Worm (Caenorhabditis elegans): ENCODE measurements around the gene F57A10.2.

- TF ChIP-seq npax-4 (tag; optimal IDR thresholded peaks at IDR 0.05) (no peak), pha-4 (tag; optimal IDR thresholded peaks at IDR 0.05) (no peak), ama-1 (optimal IDR thresholded peaks at IDR 0.05) (no peak), fax-1 (tag; optimal IDR thresholded peaks at IDR 0.05) (no peak), K02D7.2 (tag; optimal IDR thresholded peaks at IDR 0.05) (no peak), fkh-10 (GFP tag; optimal IDR thresholded peaks at IDR 0.05) (no peak), elt-2 (tag; optimal IDR thresholded peaks at IDR 0.05) (no peak), tbx-2 (tag; optimal IDR thresholded peaks at IDR 0.05) (no peak), ceh-14 (tag; optimal IDR thresholded peaks at IDR 0.05) (no peak), tbx-7 (tag; optimal IDR thresholded peaks at IDR 0.05) (no peak), unc-86 (tag; optimal IDR thresholded peaks at IDR 0.05) (no peak), fkh-6 (tag; optimal IDR thresholded peaks at IDR 0.05) (no peak)
These were observed 46.8 kb upstream of the F57A10.2 start, which contains the start of gene Y6E2A.7 for ce11 chrV:15719570-15719969.
